Worm (Caenorhabditis elegans) whole organism, late embryonic: ENCODE data around the gene pqn-73.
A peak's percentile ranks its signal among the peaks of the same experiment; 100 is the strongest.

Experiments used
- C08G9.2 ChIP-seq: sonication (generic microtip); optimal IDR thresholded peaks from 2 replicates; lab custom pipeline; 2016; ENCODE audit warnings: mild to moderate bottlenecking, missing genetic modification characterization, moderate library complexity, missing compliant biosample characterization
- C38D4.7 ChIP-seq: fragments of 200-800 bp; sonication (Bioruptor generic); optimal IDR thresholded peaks from 2 replicates; lab custom pipeline; 2018; ENCODE audit warnings: mild to moderate bottlenecking, missing genetic modification characterization, moderate library complexity, missing compliant biosample characterization
- F13H6.1 ChIP-seq: sonication (generic microtip); optimal IDR thresholded peaks from 2 replicates; lab custom pipeline; 2016; ENCODE audit warnings: missing genetic modification characterization, missing compliant biosample characterization
- K02D7.2 ChIP-seq: sonication (generic microtip); optimal IDR thresholded peaks from 2 replicates; lab custom pipeline; 2017; ENCODE audit warnings: mild to moderate bottlenecking, missing genetic modification characterization, missing compliant biosample characterization
- K09A11.1 ChIP-seq: sonication (generic microtip); optimal IDR thresholded peaks from 2 replicates; lab custom pipeline; 2017; ENCODE audit warnings: antibody characterized with exemption, mild to moderate bottlenecking, missing genetic modification characterization, missing compliant biosample characterization; ENCODE audit not compliant: insufficient read depth
- T23F11.4 ChIP-seq: fragments of 200-800 bp; sonication (Bioruptor generic); optimal IDR thresholded peaks from 2 replicates; lab custom pipeline; 2018; ENCODE audit warnings: mild to moderate bottlenecking, missing genetic modification characterization, missing compliant biosample characterization
- Y22D7AL.16 ChIP-seq: sonication (generic microtip); optimal IDR thresholded peaks from 2 replicates; lab custom pipeline; 2016; ENCODE audit warnings: missing genetic modification characterization, missing compliant biosample characterization
- ceh-18 ChIP-seq: sonication (generic microtip); optimal IDR thresholded peaks from 2 replicates; lab custom pipeline; 2016; ENCODE audit warnings: missing genetic modification characterization, missing compliant biosample characterization
- ceh-19 ChIP-seq: fragments of 200-800 bp; sonication (Bioruptor generic); optimal IDR thresholded peaks from 2 replicates; lab custom pipeline; 2018; ENCODE audit warnings: mild to moderate bottlenecking, missing genetic modification characterization, missing compliant biosample characterization
- ceh-22 ChIP-seq: sonication (generic microtip); optimal IDR thresholded peaks from 2 replicates; lab custom pipeline; 2017; ENCODE audit warnings: missing biosample characterization, missing genetic modification characterization
- ceh-24 ChIP-seq: sonication (generic microtip); optimal IDR thresholded peaks from 2 replicates; lab custom pipeline; 2016; ENCODE audit warnings: mild to moderate bottlenecking, missing genetic modification characterization, missing compliant biosample characterization
- ceh-30 ChIP-seq: fragments of 150-350 bp; optimal IDR thresholded peaks from 2 replicates; lab custom pipeline; 2014; ENCODE audit warnings: missing biosample characterization, missing genetic modification characterization
- ceh-34 ChIP-seq: sonication (generic microtip); optimal IDR thresholded peaks from 2 replicates; lab custom pipeline; 2016; ENCODE audit warnings: mild to moderate bottlenecking, missing genetic modification characterization, missing compliant biosample characterization
- ceh-45 ChIP-seq: fragments of 200-800 bp; sonication (Bioruptor generic); IDR thresholded peaks from 2 replicates; pipeline ENCODE4 v1.3.6; 2022; ENCODE audit warnings: missing genetic modification reagents, missing genetic modification characterization, missing compliant biosample characterization
- ceh-48 ChIP-seq: sonication (generic microtip); optimal IDR thresholded peaks from 2 replicates; lab custom pipeline; 2016; ENCODE audit warnings: missing genetic modification characterization, inconsistent platforms, missing compliant biosample characterization
- ceh-6 ChIP-seq: fragments of 200-800 bp; sonication (Bioruptor generic); optimal IDR thresholded peaks from 2 replicates; lab custom pipeline; 2018; ENCODE audit warnings: mild to moderate bottlenecking, missing genetic modification characterization, missing compliant biosample characterization
- dmd-4 ChIP-seq: sonication (generic microtip); optimal IDR thresholded peaks from 2 replicates; lab custom pipeline; 2016; ENCODE audit warnings: borderline replicate concordance, missing genetic modification characterization, missing compliant biosample characterization
- dve-1 ChIP-seq: sonication (generic microtip); optimal IDR thresholded peaks from 2 replicates; lab custom pipeline; 2017; ENCODE audit warnings: antibody characterized with exemption, mild to moderate bottlenecking, missing genetic modification characterization, missing compliant biosample characterization
- elt-4 ChIP-seq: sonication (generic microtip); optimal IDR thresholded peaks from 2 replicates; lab custom pipeline; 2016; ENCODE audit warnings: missing genetic modification characterization, missing compliant biosample characterization
- ets-4 ChIP-seq: sonication (generic microtip); optimal IDR thresholded peaks from 2 replicates; lab custom pipeline; 2016; ENCODE audit warnings: missing genetic modification characterization, missing compliant biosample characterization
- eyg-1 ChIP-seq: sonication (generic microtip); optimal IDR thresholded peaks from 2 replicates; lab custom pipeline; 2016; ENCODE audit warnings: missing genotype, missing genetic modification characterization, missing compliant biosample characterization
- fkh-10 ChIP-seq: fragments of 150-350 bp; optimal IDR thresholded peaks from 2 replicates; lab custom pipeline; 2014; ENCODE audit warnings: missing biosample characterization, missing genetic modification reagents, missing genetic modification characterization
- gmeb-2 ChIP-seq: sonication (generic microtip); optimal IDR thresholded peaks from 2 replicates; lab custom pipeline; 2016; ENCODE audit warnings: missing genetic modification characterization, inconsistent platforms, missing compliant biosample characterization
- hlh-30 ChIP-seq: sonication (generic microtip); optimal IDR thresholded peaks from 2 replicates; lab custom pipeline; 2017; ENCODE audit warnings: antibody characterized with exemption, missing genetic modification characterization, missing compliant biosample characterization; ENCODE audit not compliant: insufficient read depth
- lim-6 ChIP-seq: sonication (generic microtip); optimal IDR thresholded peaks from 2 replicates; lab custom pipeline; 2016; ENCODE audit warnings: missing genetic modification characterization, missing compliant biosample characterization
- lin-11 ChIP-seq: fragments of 200-800 bp; sonication (Bioruptor generic); optimal IDR thresholded peaks from 2 replicates; lab custom pipeline; 2018; ENCODE audit warnings: mild to moderate bottlenecking, missing genetic modification characterization, missing compliant biosample characterization
- nhr-232 ChIP-seq: sonication (generic microtip); optimal IDR thresholded peaks from 2 replicates; lab custom pipeline; 2016; ENCODE audit warnings: missing genetic modification characterization, missing compliant biosample characterization
- npax-4 ChIP-seq: sonication (generic microtip); optimal IDR thresholded peaks from 2 replicates; lab custom pipeline; 2016; ENCODE audit warnings: missing genetic modification characterization, missing compliant biosample characterization
- pag-3 ChIP-seq: sonication (generic microtip); optimal IDR thresholded peaks from 2 replicates; lab custom pipeline; 2016; ENCODE audit warnings: missing compliant biosample characterization, missing genetic modification characterization, borderline replicate concordance
- ref-2 ChIP-seq: sonication (generic microtip); optimal IDR thresholded peaks from 2 replicates; lab custom pipeline; 2016; ENCODE audit warnings: missing genetic modification characterization, missing compliant biosample characterization
- rnt-1 ChIP-seq: sonication (generic microtip); optimal IDR thresholded peaks from 2 replicates; lab custom pipeline; 2016; ENCODE audit warnings: missing genetic modification characterization, missing compliant biosample characterization
- sdc-2 ChIP-seq: sonication (generic microtip); optimal IDR thresholded peaks from 2 replicates; lab custom pipeline; 2016; ENCODE audit warnings: missing genotype, missing genetic modification characterization, missing compliant biosample characterization
- sox-2 ChIP-seq: fragments of 200-800 bp; sonication (Bioruptor generic); IDR thresholded peaks from 2 replicates; pipeline ENCODE4 v1.3.6; 2022; ENCODE audit warnings: missing genetic modification reagents, missing genetic modification characterization, missing compliant biosample characterization
- sox-4 ChIP-seq: sonication (generic microtip); optimal IDR thresholded peaks from 2 replicates; lab custom pipeline; 2017; ENCODE audit warnings: mild to moderate bottlenecking, missing genetic modification characterization, inconsistent platforms, missing compliant biosample characterization
- syd-9 ChIP-seq: sonication (generic microtip); optimal IDR thresholded peaks from 2 replicates; lab custom pipeline; 2016; ENCODE audit warnings: mild to moderate bottlenecking, missing genetic modification characterization, moderate library complexity, missing compliant biosample characterization
- unc-3 ChIP-seq, 2 experiments: fragments of 200-800 bp in 1 of 2; sonication (Bioruptor generic) in 1 of 2; sonication (generic microtip) in 1 of 2; conservative IDR thresholded peaks in 1 of 2; optimal IDR thresholded peaks in 1 of 2; 2 replicates each; pipeline versions ENCODE4 v1.3.6 to Lab custom; 2016 to 2022; ENCODE audit warnings: missing compliant biosample characterization in 2 of 2, missing genetic modification characterization in 2 of 2, missing genetic modification reagents in 1 of 2
- unc-42 ChIP-seq: sonication (generic microtip); optimal IDR thresholded peaks from 2 replicates; lab custom pipeline; 2016; ENCODE audit warnings: missing genotype, missing genetic modification characterization, missing compliant biosample characterization
- unc-86 ChIP-seq: sonication (generic microtip); optimal IDR thresholded peaks from 2 replicates; lab custom pipeline; 2016; ENCODE audit warnings: missing genetic modification characterization, missing compliant biosample characterization

pqn-73 gene

ce11 chrII:8546975-8547374, 6.5 kb downstream of the pqn-73 start (continued):
- TF ChIP-seq Y22D7AL.16 (tag; lab: Kevin White, UChicago) (peak; percentile 59), sox-4 (tag; lab: Kevin White, UChicago) (peak; percentile 84), pag-3 (tag; lab: Kevin White, UChicago) (peak; percentile 27), hlh-30 (tag; lab: Kevin White, UChicago) (peak; percentile 11), ceh-18 (peak; percentile 56), K09A11.1 (tag; lab: Kevin White, UChicago) (peak; percentile 54), ets-4 (peak; percentile 71), ceh-45 (peak; percentile 76; the same call in 1 of the 2 replicates), npax-4 (tag; lab: Kevin White, UChicago) (peak; percentile 55), fkh-10 (GFP tag; lab: Kevin White, UChicago) (no peak), syd-9 (tag; lab: Kevin White, UChicago) (peak; percentile 78), unc-42 (peak; percentile 6), eyg-1 (tag; lab: Kevin White, UChicago) (peak; percentile 83), unc-3 (GFP tag; conservative IDR thresholded peaks at IDR 0.05; lab: Robert Waterston, UW) (peak; percentile 71; the same call in 1 of the 2 replicates), unc-3 (tag; optimal IDR thresholded peaks at IDR 0.05; lab: Kevin White, UChicago) (peak; percentile 75), C38D4.7 (peak; percentile 78), ceh-24 (peak; percentile 65), dve-1 (peak; percentile 89), sox-2 (GFP tag; lab: Robert Waterston, UW) (peak; percentile 74), lim-6 (tag; lab: Kevin White, UChicago) (no peak), ceh-34 (tag; lab: Kevin White, UChicago) (peak; percentile 90), ceh-19 (GFP tag; lab: Kevin White, UChicago) (peak; percentile 81), elt-4 (no peak), C08G9.2 (peak; percentile 63), unc-86 (tag; lab: Kevin White, UChicago) (peak; percentile 80), T23F11.4 (GFP tag; lab: Kevin White, UChicago) (peak; percentile 61), ceh-6 (GFP tag; lab: Kevin White, UChicago) (peak; percentile 87), gmeb-2 (tag; lab: Kevin White, UChicago) (peak; percentile 86), ceh-48 (tag; lab: Kevin White, UChicago) (peak; percentile 82), dmd-4 (peak; percentile 56), ceh-22 (tag; lab: Kevin White, UChicago) (no peak), sdc-2 (peak; percentile 63), rnt-1 (tag; lab: Kevin White, UChicago) (peak; percentile 79), lin-11 (tag; lab: Kevin White, UChicago) (peak; percentile 83), ceh-30 (tag; lab: Kevin White, UChicago) (peak; percentile 28), F13H6.1 (tag; lab: Kevin White, UChicago) (peak; percentile 46)

- TF ChIP-seq nhr-232 (tag; lab: Kevin White, UChicago) (no peak), unc-42 (peak; percentile 81), ceh-45 (no peak), ceh-30 (tag; lab: Kevin White, UChicago) (no peak)
These were observed 10.6 kb downstream of the pqn-73 start for ce11 chrII:8551100-8551499.

ce11 chrII:8554568-8554967, 14.1 kb downstream of the pqn-73 start:
- TF ChIP-seq ref-2 (tag; lab: Kevin White, UChicago) (no peak), K02D7.2 (tag; lab: Kevin White, UChicago) (no peak), ceh-22 (tag; lab: Kevin White, UChicago) (no peak)
